Worm (Caenorhabditis elegans) whole organism, midembryonic: ENCODE measurements around the gene lin-54.

Source experiments
- cog-1 ChIP-seq: sonication (generic microtip); optimal IDR thresholded peaks from 2 replicates; lab custom pipeline; 2016; ENCODE audit warnings: missing genetic modification characterization, missing compliant biosample characterization
- flt-1 ChIP-seq: fragments of 200-800 bp; sonication (Bioruptor generic); IDR thresholded peaks from 2 replicates; pipeline ENCODE4 v1.3.6; 2022; ENCODE audit warnings: missing genetic modification characterization, missing compliant biosample characterization
- klf-2 ChIP-seq: fragments of 200-800 bp; sonication (Bioruptor generic); conservative IDR thresholded peaks from 2 replicates; pipeline ENCODE4 v1.3.6; 2022; ENCODE audit warnings: missing genetic modification reagents, missing genetic modification characterization, missing compliant biosample characterization
- med-1 ChIP-seq: sonication (generic microtip); optimal IDR thresholded peaks from 2 replicates; lab custom pipeline; 2017; ENCODE audit warnings: missing genetic modification characterization, mild to moderate bottlenecking, missing compliant biosample characterization, antibody characterized with exemption, missing genetic modification reagents; ENCODE audit not compliant: insufficient read depth
- ref-1 ChIP-seq: fragments of 200-800 bp; sonication (Bioruptor generic); conservative IDR thresholded peaks from 2 replicates; pipeline ENCODE4 v1.3.6; 2022; ENCODE audit warnings: missing genetic modification reagents, missing genetic modification characterization, missing compliant biosample characterization
- tab-1 ChIP-seq: fragments of 200-800 bp; sonication (Bioruptor generic); IDR thresholded peaks from 2 replicates; pipeline ENCODE4 v1.3.6; 2022; ENCODE audit warnings: missing genetic modification characterization, missing compliant biosample characterization
- ztf-23 ChIP-seq: fragments of 200-800 bp; sonication (Bioruptor generic); IDR thresholded peaks from 2 replicates; pipeline ENCODE4 v1.3.6; 2022; ENCODE audit warnings: missing genetic modification reagents, missing genetic modification characterization, missing compliant biosample characterization
- ztf-29 ChIP-seq: fragments of 200-800 bp; sonication (Bioruptor generic); IDR thresholded peaks from 2 replicates; pipeline ENCODE4 v1.3.6; 2022; ENCODE audit warnings: missing genetic modification reagents, missing genetic modification characterization, missing compliant biosample characterization

- no peak for TF ChIP-seq flt-1 (GFP tag; lab: Robert Waterston, UW)
- TF ChIP-seq klf-2 (GFP tag; lab: Robert Waterston, UW), result no peak
- TF ChIP-seq ztf-23 (GFP tag; lab: Robert Waterston, UW), result no peak
- no peak for TF ChIP-seq ref-1 (GFP tag; lab: Robert Waterston, UW)
- TF ChIP-seq med-1 (GFP tag; lab: Kevin White, UChicago), result no peak
- TF ChIP-seq tab-1 (GFP tag; lab: Robert Waterston, UW), result no peak
- TF ChIP-seq ztf-29 (GFP tag; lab: Robert Waterston, UW), result no peak
- no peak for TF ChIP-seq cog-1
These were observed 20.9 kb downstream of the lin-54 start for ce11 chrIV:13261778-13262177.
